Fruit fly (Drosophila melanogaster): ENCODE data around the gene CG34292.

dm6 chr3R:27084528-27085052, 22.6 kb downstream of the CG34292 start:
- TF ChIP-seq psq (optimal IDR thresholded peaks at IDR 0.05) = no peak
- TF ChIP-seq Myc (optimal IDR thresholded peaks at IDR 0.05) = no peak
- TF ChIP-seq Sin3A (optimal IDR thresholded peaks at IDR 0.05) = no peak
